Fruit fly (Drosophila melanogaster) whole organism, embryonic: ENCODE data around the gene faf.

Experiments used
- Asciz ChIP-seq: fragments of 200-800 bp; sonication (Bioruptor generic); optimal IDR thresholded peaks from 2 replicates; lab custom pipeline; 2017; ENCODE audit warnings: missing biosample characterization, mild to moderate bottlenecking, missing genetic modification characterization, missing genetic modification reagents
- CG11085 ChIP-seq: fragments of 200-800 bp; sonication (Bioruptor generic); IDR thresholded peaks from 2 replicates; pipeline ENCODE4 v1.3.6; 2022; ENCODE audit warnings: missing biosample characterization, missing genetic modification characterization
- CG11398 ChIP-seq: fragments of 200-800 bp; sonication (Bioruptor generic); optimal IDR thresholded peaks from 2 replicates; lab custom pipeline; 2016; ENCODE audit warnings: missing biosample characterization, missing genetic modification characterization
- CG13123 ChIP-seq: fragments of 200-800 bp; sonication (Bioruptor generic); optimal IDR thresholded peaks from 2 replicates; lab custom pipeline; 2016; ENCODE audit warnings: missing biosample characterization, missing genetic modification characterization
- CG16813 ChIP-seq: fragments of 200-800 bp; sonication (Bioruptor generic); IDR thresholded peaks from 3 replicates; pipeline ENCODE4 v1.3.6; 2022; ENCODE audit warnings: missing biosample characterization, missing genetic modification characterization; ENCODE audit not compliant: partially characterized antibody
- CG16863 ChIP-seq: fragments of 200-800 bp; sonication (Bioruptor generic); optimal IDR thresholded peaks from 3 replicates; lab custom pipeline; 2016; ENCODE audit warnings: missing biosample characterization, missing genetic modification characterization
- CG18262 ChIP-seq: fragments of 200-800 bp; optimal IDR thresholded peaks from 3 replicates; lab custom pipeline; 2019; ENCODE audit warnings: missing biosample characterization, mild to moderate bottlenecking, missing genetic modification characterization, moderate library complexity
- CG18476 ChIP-seq: fragments of 200-800 bp; sonication (Bioruptor generic); optimal IDR thresholded peaks from 2 replicates; lab custom pipeline; 2016; ENCODE audit warnings: missing biosample characterization, mild to moderate bottlenecking, missing genetic modification characterization
- CG2129 ChIP-seq: fragments of 200-800 bp; sonication (Bioruptor generic); IDR thresholded peaks from 2 replicates; pipeline ENCODE4 v1.3.6; 2022; ENCODE audit warnings: missing biosample characterization, missing genetic modification characterization; ENCODE audit not compliant: partially characterized antibody
- CG2889 ChIP-seq: fragments of 200-800 bp; sonication (Bioruptor generic); IDR thresholded peaks from 3 replicates; pipeline ENCODE4 v1.3.6; 2022; ENCODE audit warnings: missing biosample characterization, missing genetic modification characterization
- CG31441 ChIP-seq: fragments of 200-800 bp; sonication (Bioruptor generic); IDR thresholded peaks from 2 replicates; pipeline ENCODE4 v1.3.6; 2022; ENCODE audit warnings: missing biosample characterization, missing genetic modification characterization
- CG32532 ChIP-seq: fragments of 200-800 bp; sonication (Bioruptor generic); IDR thresholded peaks from 2 replicates; pipeline ENCODE4 v1.3.6; 2022; ENCODE audit warnings: missing biosample characterization, missing genetic modification characterization
- CG3995 ChIP-seq: fragments of 200-800 bp; sonication (Bioruptor generic); optimal IDR thresholded peaks from 3 replicates; lab custom pipeline; 2016; ENCODE audit warnings: missing biosample characterization, missing genetic modification characterization
- CG6654 ChIP-seq: fragments of 200-800 bp; sonication (Bioruptor generic); optimal IDR thresholded peaks from 2 replicates; lab custom pipeline; 2017; ENCODE audit warnings: missing biosample characterization, mild to moderate bottlenecking, missing genetic modification characterization
- CG9876 ChIP-seq: fragments of 200-800 bp; sonication (Bioruptor generic); optimal IDR thresholded peaks from 2 replicates; lab custom pipeline; 2016; ENCODE audit warnings: missing biosample characterization, missing genetic modification characterization
- Chrac-16 ChIP-seq: fragments of 200-800 bp; sonication (Bioruptor generic); optimal IDR thresholded peaks from 3 replicates; lab custom pipeline; 2016; ENCODE audit warnings: missing biosample characterization, missing genetic modification characterization
- CrebB ChIP-seq: fragments of 200-800 bp; sonication (Bioruptor generic); optimal IDR thresholded peaks from 3 replicates; lab custom pipeline; 2018; ENCODE audit warnings: missing biosample characterization, mild to moderate bottlenecking, missing genetic modification characterization
- Dfd ChIP-seq, 2 experiments: fragments of >200 bp; optimal IDR thresholded peaks; 2 replicates each; lab custom pipeline; 2017; ENCODE audit warnings: missing biosample characterization in 2 of 2, missing genetic modification characterization in 2 of 2
- Gsc ChIP-seq: fragments of 200-800 bp; sonication (Bioruptor generic); IDR thresholded peaks from 2 replicates; pipeline ENCODE4 v1.3.6; 2022; ENCODE audit warnings: missing biosample characterization, missing genetic modification characterization
- Hsf ChIP-seq: fragments of 200-800 bp; sonication (Bioruptor generic); optimal IDR thresholded peaks from 3 replicates; lab custom pipeline; 2016; ENCODE audit warnings: missing biosample characterization, missing genetic modification characterization
- Jarid2 ChIP-seq: fragments of 200-800 bp; sonication (Bioruptor generic); optimal IDR thresholded peaks from 3 replicates; lab custom pipeline; 2017; ENCODE audit warnings: mild to moderate bottlenecking, missing biosample characterization, missing genetic modification reagents, missing genetic modification characterization
- MESR4 ChIP-seq: fragments of 200-800 bp; sonication (Bioruptor generic); optimal IDR thresholded peaks from 2 replicates; lab custom pipeline; 2018; ENCODE audit warnings: missing biosample characterization, mild to moderate bottlenecking, missing genetic modification characterization, moderate library complexity
- NC2β ChIP-seq: fragments of 200-800 bp; sonication (Bioruptor generic); optimal IDR thresholded peaks from 2 replicates; lab custom pipeline; 2016; ENCODE audit warnings: missing biosample characterization, missing genetic modification characterization
- Nf-YA ChIP-seq: fragments of 200-800 bp; sonication (Bioruptor generic); IDR thresholded peaks from 2 replicates; pipeline ENCODE4 v1.3.6; 2022; ENCODE audit warnings: missing biosample characterization, missing genetic modification characterization
- Rfx ChIP-seq: fragments of 200-800 bp; sonication (Bioruptor generic); IDR thresholded peaks from 2 replicates; pipeline ENCODE4 v1.3.6; 2022; ENCODE audit warnings: missing biosample characterization, missing genetic modification characterization
- Taf1 ChIP-seq: fragments of 200-800 bp; sonication (Bioruptor generic); IDR thresholded peaks from 2 replicates; pipeline ENCODE4 v1.3.6; 2022; ENCODE audit warnings: missing biosample characterization, missing genetic modification characterization
- ac ChIP-seq: fragments of 200-800 bp; sonication (Bioruptor generic); optimal IDR thresholded peaks from 3 replicates; lab custom pipeline; 2017; ENCODE audit warnings: missing biosample characterization, mild to moderate bottlenecking, missing genetic modification characterization
- cato ChIP-seq: fragments of 200-800 bp; sonication (Bioruptor generic); optimal IDR thresholded peaks from 2 replicates; lab custom pipeline; 2016; ENCODE audit warnings: missing biosample characterization, missing genetic modification characterization, borderline replicate concordance
- chm ChIP-seq: fragments of 200-800 bp; sonication (Bioruptor generic); IDR thresholded peaks from 2 replicates; pipeline ENCODE4 v1.3.6; 2022; ENCODE audit warnings: missing biosample characterization, missing genetic modification characterization
- dan ChIP-seq: fragments of 200-800 bp; sonication (Bioruptor generic); IDR thresholded peaks from 2 replicates; pipeline ENCODE4 v1.3.6; 2022; ENCODE audit warnings: missing biosample characterization, missing genetic modification characterization
- dm ChIP-seq: fragments of 200-800 bp; sonication (Bioruptor generic); optimal IDR thresholded peaks from 3 replicates; lab custom pipeline; 2016; ENCODE audit warnings: missing biosample characterization, missing genetic modification characterization
- dmrt99B ChIP-seq: fragments of 200-800 bp; sonication (Bioruptor generic); optimal IDR thresholded peaks from 2 replicates; lab custom pipeline; 2018; ENCODE audit warnings: missing biosample characterization, mild to moderate bottlenecking, missing genetic modification characterization, moderate library complexity
- ewg ChIP-seq: fragments of 200-800 bp; sonication (Bioruptor generic); optimal IDR thresholded peaks from 3 replicates; lab custom pipeline; 2017; ENCODE audit warnings: mild to moderate bottlenecking, missing biosample characterization, missing genetic modification reagents, missing genetic modification characterization
- gcm2 ChIP-seq: fragments of 200-800 bp; sonication (Bioruptor generic); optimal IDR thresholded peaks from 2 replicates; lab custom pipeline; 2016; ENCODE audit warnings: missing biosample characterization, missing genetic modification characterization
- grau ChIP-seq: fragments of 200-800 bp; optimal IDR thresholded peaks from 3 replicates; lab custom pipeline; 2019; ENCODE audit warnings: missing biosample characterization, mild to moderate bottlenecking, missing genetic modification characterization, moderate library complexity
- ham ChIP-seq: fragments of 200-800 bp; sonication (Bioruptor generic); IDR thresholded peaks from 2 replicates; pipeline ENCODE4 v1.3.6; 2022; ENCODE audit warnings: missing biosample characterization, missing genetic modification characterization
- hkb ChIP-seq, 2 experiments: fragments of 200-800 bp in 1 of 2; fragments of >200 bp in 1 of 2; sonication (Bioruptor generic) in 1 of 2; IDR thresholded peaks in 1 of 2; optimal IDR thresholded peaks in 1 of 2; 2 replicates each; pipeline versions ENCODE4 v1.3.6 to Lab custom; 2017 to 2022; ENCODE audit warnings: missing biosample characterization in 1 of 2, missing genetic modification characterization in 1 of 2
- kay ChIP-seq: fragments of 200-800 bp; sonication (Bioruptor generic); optimal IDR thresholded peaks from 2 replicates; lab custom pipeline; 2016; ENCODE audit warnings: missing biosample characterization, missing genetic modification characterization
- lab ChIP-seq: fragments of 200-800 bp; sonication (Bioruptor generic); optimal IDR thresholded peaks from 3 replicates; lab custom pipeline; 2017; ENCODE audit warnings: missing biosample characterization, missing genetic modification characterization, mild to moderate bottlenecking, moderate library complexity, missing genetic modification reagents
- mld ChIP-seq: fragments of 200-800 bp; sonication (Bioruptor generic); IDR thresholded peaks from 3 replicates; pipeline ENCODE4 v1.3.6; 2022; ENCODE audit warnings: missing biosample characterization, missing genetic modification characterization; ENCODE audit not compliant: partially characterized antibody
- nerfin-2 ChIP-seq: fragments of 200-800 bp; sonication (Bioruptor generic); IDR thresholded peaks from 2 replicates; pipeline ENCODE4 v1.3.6; 2022; ENCODE audit warnings: missing biosample characterization, missing genetic modification characterization; ENCODE audit not compliant: partially characterized antibody
- oc ChIP-seq: fragments of 200-800 bp; sonication (Bioruptor generic); optimal IDR thresholded peaks from 2 replicates; lab custom pipeline; 2018; ENCODE audit warnings: missing biosample characterization, mild to moderate bottlenecking, missing genetic modification characterization, moderate library complexity
- p53 ChIP-seq: fragments of 200-800 bp; sonication (Bioruptor generic); optimal IDR thresholded peaks from 2 replicates; lab custom pipeline; 2016; ENCODE audit warnings: missing biosample characterization, missing genetic modification characterization
- pho ChIP-seq: fragments of 200-800 bp; sonication (Bioruptor generic); optimal IDR thresholded peaks from 2 replicates; lab custom pipeline; 2016; ENCODE audit warnings: missing biosample characterization, missing genetic modification characterization
- ranshi ChIP-seq: fragments of 200-800 bp; sonication (Bioruptor generic); IDR thresholded peaks from 2 replicates; pipeline ENCODE4 v1.3.6; 2022; ENCODE audit warnings: missing biosample characterization, missing genetic modification characterization
- tna ChIP-seq: fragments of 200-800 bp; sonication (Bioruptor generic); IDR thresholded peaks from 2 replicates; pipeline ENCODE4 v1.3.6; 2022; ENCODE audit warnings: missing biosample characterization, missing genetic modification characterization; ENCODE audit not compliant: partially characterized antibody
- unc-4 ChIP-seq: fragments of 200-800 bp; sonication (Bioruptor generic); IDR thresholded peaks from 2 replicates; pipeline ENCODE4 v1.3.6; 2022; ENCODE audit warnings: missing biosample characterization, missing genetic modification characterization; ENCODE audit not compliant: partially characterized antibody
- usp ChIP-seq: fragments of >200 bp; optimal IDR thresholded peaks from 2 replicates; lab custom pipeline; 2017; ENCODE audit warnings: missing biosample characterization, missing genetic modification characterization
- wek ChIP-seq: fragments of 200-800 bp; sonication (Bioruptor generic); optimal IDR thresholded peaks from 3 replicates; lab custom pipeline; 2018; ENCODE audit warnings: missing biosample characterization, mild to moderate bottlenecking, missing genetic modification characterization, moderate library complexity
- zen ChIP-seq: fragments of 200-800 bp; sonication (Bioruptor generic); optimal IDR thresholded peaks from 3 replicates; lab custom pipeline; 2018; ENCODE audit warnings: missing biosample characterization, mild to moderate bottlenecking, missing genetic modification characterization, moderate library complexity

faf gene

dm6 chr3R:31744044-31744652 is 32.7 kb upstream of the faf start, which contains the start of gene CG1896 (continued):
- TF ChIP-seq Asciz (GFP tag; lab: Kevin White, UChicago) (no peak), CG31441 (no peak; the same call in 1 of the 2 replicates), dm (GFP tag; lab: Kevin White, UChicago) (no peak), CG16813 (GFP tag; lab: Robert Waterston, UW) (no peak), chm (0 out of 2 replicates have a peak, but pooled peaks have one; percentile 39), ham (GFP tag; lab: Robert Waterston, UW) (no peak), Hsf (GFP tag; lab: Kevin White, UChicago) (no peak), grau (peak; percentile 29), Rfx (GFP tag; lab: Robert Waterston, UW) (peak; percentile 50), usp (no peak), tna (GFP tag; lab: Robert Waterston, UW) (no peak), ac (GFP tag; lab: Kevin White, UChicago) (no peak), CG3995 (GFP tag; lab: Kevin White, UChicago) (no peak), dan (GFP tag; lab: Robert Waterston, UW) (no peak), MESR4 (GFP tag; lab: Kevin White, UChicago) (peak; percentile 45), CG11398 (GFP tag; lab: Kevin White, UChicago) (no peak), kay (GFP tag; lab: Kevin White, UChicago) (no peak), dmrt99B (peak; percentile 44), lab (GFP tag; lab: Kevin White, UChicago) (no peak), unc-4 (GFP tag; lab: Robert Waterston, UW) (no peak), CG18262 (tag; lab: Kevin White, UChicago) (peak; percentile 48), CG16863 (no peak), CG13123 (no peak), Taf1 (GFP tag; lab: Robert Waterston, UW) (peak; percentile 24; the same call in 1 of the 2 replicates), CG6654 (GFP tag; lab: Kevin White, UChicago) (peak; percentile 1), ewg (GFP tag; lab: Kevin White, UChicago) (peak; percentile 26), wek (GFP tag; lab: Kevin White, UChicago) (peak; percentile 93), ranshi (GFP tag; lab: Robert Waterston, UW) (peak; percentile 48), Dfd (GFP tag; optimal IDR thresholded peaks at IDR 0.05; lab: Kevin White, UChicago) (no peak), zen (no peak), CG9876 (no peak), gcm2 (GFP tag; lab: Kevin White, UChicago) (no peak), CG2889 (GFP tag; lab: Robert Waterston, UW) (no peak), CG18476 (GFP tag; lab: Kevin White, UChicago) (peak; percentile 46), CG11085 (GFP tag; lab: Robert Waterston, UW) (no peak), Nf-YA (GFP tag; lab: Robert Waterston, UW) (peak; percentile 30; the same call in 1 of the 2 replicates), nerfin-2 (GFP tag; lab: Robert Waterston, UW) (no peak), p53 (GFP tag; lab: Kevin White, UChicago) (no peak), Chrac-16 (GFP tag; lab: Kevin White, UChicago) (peak; percentile 31), Gsc (GFP tag; lab: Robert Waterston, UW) (no peak), oc (tag; lab: Kevin White, UChicago) (peak; percentile 1), mld (no peak), cato (GFP tag; lab: Kevin White, UChicago) (no peak), NC2β (no peak), Jarid2 (no peak), hkb (optimal IDR thresholded peaks at IDR 0.05; lab: Kevin White, UChicago) (no peak), hkb (GFP tag; IDR thresholded peaks at IDR 0.05; lab: Robert Waterston, UW) (peak; percentile 52; the same call in 1 of the 2 replicates), CG32532 (GFP tag; lab: Robert Waterston, UW) (peak; percentile 41; the same call in 1 of the 2 replicates), pho (GFP tag; lab: Kevin White, UChicago) (no peak), CG2129 (GFP tag; lab: Robert Waterston, UW) (no peak), CrebB (tag; lab: Kevin White, UChicago) (no peak)
